Worm (Caenorhabditis elegans) whole organism, L2 larva: Measurements from ENCODE around the gene F32A5.4.

ENCODE experiments used
- ZK546.5 ChIP-seq: sonication (generic microtip); optimal IDR thresholded peaks from 2 replicates; lab custom pipeline; 2017; ENCODE audit warnings: missing biosample characterization, missing genetic modification characterization
- blmp-1 ChIP-seq: sonication (generic microtip); optimal IDR thresholded peaks from 2 replicates; lab custom pipeline; 2017; ENCODE audit warnings: missing genetic modification characterization, mild to moderate bottlenecking, missing compliant biosample characterization, antibody characterized with exemption, moderate library complexity; ENCODE audit not compliant: insufficient read depth
- crh-2 ChIP-seq: sonication (generic microtip); optimal IDR thresholded peaks from 2 replicates; lab custom pipeline; 2017; ENCODE audit warnings: missing biosample characterization, missing genetic modification characterization
- dmd-4 ChIP-seq: sonication (generic microtip); optimal IDR thresholded peaks from 2 replicates; lab custom pipeline; 2017; ENCODE audit warnings: missing biosample characterization, missing genetic modification characterization
- fos-1 ChIP-seq: fragments of 150-350 bp; optimal IDR thresholded peaks from 2 replicates; lab custom pipeline; 2014; ENCODE audit warnings: missing biosample characterization, missing genetic modification characterization
- lsy-2 ChIP-seq, 2 experiments: fragments of 150-350 bp in 1 of 2; sonication (generic microtip) in 1 of 2; optimal IDR thresholded peaks; 2 replicates each; lab custom pipeline; 2014 to 2017; ENCODE audit warnings: missing biosample characterization in 2 of 2, missing genetic modification characterization in 2 of 2
- mdl-1 ChIP-seq, 2 experiments: fragments of 150-350 bp in 1 of 2; sonication (generic microtip) in 1 of 2; optimal IDR thresholded peaks; 2 replicates each; lab custom pipeline; 2017; ENCODE audit warnings: missing biosample characterization in 2 of 2, missing genetic modification characterization in 2 of 2
- nhr-129 ChIP-seq: fragments of 150-350 bp; optimal IDR thresholded peaks from 2 replicates; lab custom pipeline; 2014; ENCODE audit warnings: missing biosample characterization, missing genetic modification characterization
- nhr-21 ChIP-seq: fragments of 150-350 bp; optimal IDR thresholded peaks from 2 replicates; lab custom pipeline; 2014; ENCODE audit warnings: missing biosample characterization, missing genetic modification characterization
- nhr-25 ChIP-seq: fragments of 150-350 bp; sonication (generic microtip); optimal IDR thresholded peaks from 3 replicates; lab custom pipeline; 2014; ENCODE audit warnings: missing biosample characterization, missing genetic modification characterization
- nhr-6 ChIP-seq: fragments of 150-350 bp; optimal IDR thresholded peaks from 2 replicates; lab custom pipeline; 2014; ENCODE audit warnings: missing biosample characterization, missing genetic modification characterization
- nhr-77 ChIP-seq: fragments of 150-350 bp; optimal IDR thresholded peaks from 2 replicates; lab custom pipeline; 2014; ENCODE audit warnings: missing biosample characterization, missing genetic modification characterization
- sma-3 ChIP-seq: sonication (generic microtip); optimal IDR thresholded peaks from 2 replicates; lab custom pipeline; 2016; ENCODE audit warnings: missing genetic modification reagents, missing genetic modification characterization, missing compliant biosample characterization
- sma-9 ChIP-seq, 2 experiments: fragments of 150-350 bp in 1 of 2; sonication (generic microtip) in 1 of 2; optimal IDR thresholded peaks; 2 replicates each; lab custom pipeline; 2014 to 2016; ENCODE audit warnings: missing genetic modification characterization in 2 of 2, mild to moderate bottlenecking in 1 of 2, missing biosample characterization in 1 of 2, missing compliant biosample characterization in 1 of 2, missing genetic modification reagents in 1 of 2, moderate library complexity in 1 of 2
- unc-39 ChIP-seq: fragments of 150-350 bp; optimal IDR thresholded peaks from 2 replicates; lab custom pipeline; 2014; ENCODE audit warnings: missing biosample characterization, missing genetic modification characterization
- unc-62 ChIP-seq: fragments of 150-350 bp; optimal IDR thresholded peaks from 2 replicates; lab custom pipeline; 2014; ENCODE audit warnings: missing biosample characterization, missing genetic modification reagents, missing genetic modification characterization
- ztf-4 ChIP-seq: fragments of 150-350 bp; optimal IDR thresholded peaks from 2 replicates; lab custom pipeline; 2014; ENCODE audit warnings: missing biosample characterization, missing genetic modification characterization

The F32A5.4 gene

ce11 chrII:7277925-7278324 is 49.0 kb downstream of the F32A5.4 start:
- TF ChIP-seq sma-3 (peak; percentile 19), blmp-1 (tag; lab: Kevin White, UChicago) (peak; percentile 69), mdl-1 (tag; optimal IDR thresholded peaks at IDR 0.05; lab: Kevin White, UChicago) (peak in 1 of 2 experiments; percentile 27), unc-39 (tag; lab: Kevin White, UChicago) (no peak), nhr-21 (tag; lab: Kevin White, UChicago) (peak; percentile 68), nhr-25 (tag; lab: Kevin White, UChicago) (peak; percentile 70), dmd-4 (tag; lab: Kevin White, UChicago) (no peak), nhr-6 (tag; lab: Kevin White, UChicago) (no peak), lsy-2 (tag; optimal IDR thresholded peaks at IDR 0.05; lab: Kevin White, UChicago) (peak in 1 of 2 experiments; percentile 2), crh-2 (tag; lab: Kevin White, UChicago) (peak; percentile 52), unc-62 (no peak), fos-1 (tag; lab: Kevin White, UChicago) (peak; percentile 15), ZK546.5 (tag; lab: Kevin White, UChicago) (no peak), sma-9 (GFP tag; optimal IDR thresholded peaks at IDR 0.05; lab: Kevin White, UChicago) (peak; percentile 84), sma-9 (tag; optimal IDR thresholded peaks at IDR 0.05; lab: Kevin White, UChicago) (no peak)

- TF ChIP-seq fos-1 (tag; lab: Kevin White, UChicago) (peak; percentile 22), sma-9 (GFP tag; optimal IDR thresholded peaks at IDR 0.05; lab: Kevin White, UChicago) (peak; percentile 63), sma-9 (tag; optimal IDR thresholded peaks at IDR 0.05; lab: Kevin White, UChicago) (no peak), nhr-129 (tag; lab: Kevin White, UChicago) (peak; percentile 42), nhr-77 (tag; lab: Kevin White, UChicago) (no peak), ztf-4 (tag; lab: Kevin White, UChicago) (no peak), blmp-1 (tag; lab: Kevin White, UChicago) (no peak), nhr-21 (tag; lab: Kevin White, UChicago) (peak; percentile 77)
Measured at ce11 chrII:7279808-7280207, 50.9 kb downstream of the F32A5.4 start.
